Fruit fly (Drosophila melanogaster): ENCODE results near the gene Tob.

DNA sequence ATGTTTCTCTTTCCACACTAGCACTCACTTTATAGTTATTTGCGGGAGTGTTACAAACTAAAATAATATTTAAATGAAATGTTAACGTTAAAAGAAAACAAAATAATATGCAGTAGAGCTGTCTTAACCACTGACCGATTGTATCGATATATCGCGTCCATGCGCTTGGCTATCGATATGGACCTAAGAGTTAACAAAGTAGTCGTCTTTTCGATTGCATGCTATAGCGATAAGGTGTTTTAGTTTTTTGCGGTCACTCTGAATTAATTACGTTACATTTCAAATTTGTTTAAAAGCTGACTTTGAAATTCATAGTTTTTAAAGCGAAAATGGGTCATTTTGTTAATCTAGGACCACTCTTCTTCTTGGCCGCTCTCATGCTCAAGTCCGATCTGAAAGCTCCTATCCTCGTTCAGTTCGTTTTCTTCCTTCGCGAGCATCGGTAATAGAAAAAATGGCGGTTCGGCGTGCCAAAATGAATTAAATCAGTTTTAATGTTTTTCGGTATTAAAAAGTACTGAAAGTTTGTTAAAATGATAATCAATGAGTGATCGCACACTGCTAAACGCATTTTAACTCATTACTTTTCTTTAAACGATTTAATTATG lies 17.8 kb downstream of the Tob start, which contains the start of gene Nipsnap:
- TF ChIP-seq psq (optimal IDR thresholded peaks at IDR 0.05) (no peak), Sin3A (optimal IDR thresholded peaks at IDR 0.05) (no peak), ttk (optimal IDR thresholded peaks at IDR 0.05) (no peak), h (optimal IDR thresholded peaks at IDR 0.05) (no peak), insv (optimal IDR thresholded peaks at IDR 0.05) (no peak)

Data from Kc167 (cell line).